Fruit fly (Drosophila melanogaster): ENCODE results near the gene Cyp311a1.

dm6 chrX:12059495-12059894 is 28.2 kb upstream of the Cyp311a1 start, which contains the start of gene Muc11A:
- no peak for TF ChIP-seq Hr96 (GFP tag; optimal IDR thresholded peaks at IDR 0.05)
- no peak for TF ChIP-seq CG5204 (GFP tag; optimal IDR thresholded peaks at IDR 0.05)
- no peak for TF ChIP-seq toe (GFP tag; optimal IDR thresholded peaks at IDR 0.05)
- TF ChIP-seq bab1 (GFP tag; optimal IDR thresholded peaks at IDR 0.05) = no peak
- TF ChIP-seq Crg-1 (GFP tag; optimal IDR thresholded peaks at IDR 0.05) = no peak
- no peak for TF ChIP-seq CG11617 (GFP tag; optimal IDR thresholded peaks at IDR 0.05)
- no peak for TF ChIP-seq CG14711 (tag; optimal IDR thresholded peaks at IDR 0.05)
- TF ChIP-seq Clk (GFP tag; optimal IDR thresholded peaks at IDR 0.05) = no peak
- TF ChIP-seq CG7045 (GFP tag; optimal IDR thresholded peaks at IDR 0.05) = no peak
- no peak for TF ChIP-seq Mnt (GFP tag; optimal IDR thresholded peaks at IDR 0.05)
